Worm (Caenorhabditis elegans) whole organism, L4 larva: ENCODE data around the gene K10B2.4.

Experiments
- D1046.2 ChIP-seq: fragments of 200-800 bp; sonication (Bioruptor generic); IDR thresholded peaks from 2 replicates; pipeline ENCODE4 v1.3.6; 2022; ENCODE audit warnings: missing genetic modification characterization, missing compliant biosample characterization
- F26F4.8 ChIP-seq: fragments of 200-800 bp; sonication (Bioruptor generic); conservative IDR thresholded peaks from 2 replicates; pipeline ENCODE4 v1.3.6; 2022; ENCODE audit warnings: missing genetic modification characterization, missing compliant biosample characterization
- F44E2.7 ChIP-seq: fragments of 200-800 bp; sonication (Bioruptor generic); IDR thresholded peaks from 2 replicates; pipeline ENCODE4 v2.1.2; 2022; ENCODE audit warnings: missing genetic modification characterization, missing compliant biosample characterization
- R02D3.7 ChIP-seq: fragments of 150-350 bp; sonication (generic microtip); optimal IDR thresholded peaks from 3 replicates; lab custom pipeline; 2014; ENCODE audit warnings: missing biosample characterization, missing genetic modification characterization
- T20F7.1 ChIP-seq: fragments of 200-800 bp; sonication (Bioruptor generic); optimal IDR thresholded peaks from 2 replicates; lab custom pipeline; 2018; ENCODE audit warnings: mild to moderate bottlenecking, missing genetic modification characterization, missing compliant biosample characterization
- T26A8.4 ChIP-seq: fragments of 200-800 bp; sonication (Bioruptor generic); IDR thresholded peaks from 2 replicates; pipeline ENCODE4 v1.3.6; 2022; ENCODE audit warnings: missing genetic modification characterization, missing compliant biosample characterization
- Y105C5A.15 ChIP-seq: fragments of 200-800 bp; sonication (Bioruptor generic); IDR thresholded peaks from 2 replicates; pipeline ENCODE4 v1.3.6; 2022; ENCODE audit warnings: missing genetic modification characterization, missing compliant biosample characterization
- Y75B8A.6 ChIP-seq: fragments of 200-800 bp; sonication (Bioruptor generic); IDR thresholded peaks from 2 replicates; pipeline ENCODE4 v1.3.6; 2022; ENCODE audit warnings: missing genetic modification reagents, missing genetic modification characterization, missing compliant biosample characterization
- ZK337.2 ChIP-seq: fragments of 200-800 bp; sonication (Bioruptor generic); IDR thresholded peaks from 2 replicates; pipeline ENCODE4 v1.3.6; 2022; ENCODE audit warnings: missing genetic modification reagents, missing genetic modification characterization, missing compliant biosample characterization
- ama-1 ChIP-seq: fragments of 150-350 bp; optimal IDR thresholded peaks from 2 replicates; lab custom pipeline; 2014; ENCODE audit warnings: inconsistent platforms, mixed read lengths
- ceh-20 ChIP-seq: fragments of 200-800 bp; sonication (Bioruptor generic); IDR thresholded peaks from 2 replicates; pipeline ENCODE4 v1.3.6; 2022; ENCODE audit warnings: missing genetic modification reagents, missing genetic modification characterization, missing compliant biosample characterization
- ceh-82 ChIP-seq: sonication (generic microtip); optimal IDR thresholded peaks from 2 replicates; lab custom pipeline; 2017; ENCODE audit warnings: missing biosample characterization, missing genetic modification characterization
- cey-2 ChIP-seq: sonication (generic microtip); optimal IDR thresholded peaks from 3 replicates; lab custom pipeline; 2017; ENCODE audit warnings: missing genetic modification characterization, mild to moderate bottlenecking, missing compliant biosample characterization, antibody characterized with exemption, borderline replicate concordance; ENCODE audit not compliant: insufficient read depth
- daf-16 ChIP-seq, 3 experiments: sonication (generic microtip); optimal IDR thresholded peaks; 2 replicates each; lab custom pipeline; 2016 to 2017; ENCODE audit warnings: missing genetic modification characterization in 3 of 3, missing genetic modification reagents in 3 of 3, mild to moderate bottlenecking in 2 of 3, missing compliant biosample characterization in 2 of 3, missing biosample characterization in 1 of 3, moderate library complexity in 1 of 3
- daf-8 ChIP-seq: fragments of 200-800 bp; sonication (Bioruptor generic); IDR thresholded peaks from 2 replicates; pipeline ENCODE4 v1.3.6; 2022; ENCODE audit warnings: missing genetic modification characterization, missing compliant biosample characterization
- duxl-1 ChIP-seq: sonication (generic microtip); optimal IDR thresholded peaks from 2 replicates; lab custom pipeline; 2016; ENCODE audit warnings: mild to moderate bottlenecking, missing genetic modification characterization, moderate library complexity, missing compliant biosample characterization; ENCODE audit not compliant: poor library complexity
- dve-1 ChIP-seq: sonication (generic microtip); optimal IDR thresholded peaks from 2 replicates; lab custom pipeline; 2017; ENCODE audit warnings: antibody characterized with exemption, mild to moderate bottlenecking, missing genetic modification characterization, missing compliant biosample characterization; ENCODE audit not compliant: insufficient read depth
- egl-43 ChIP-seq: fragments of 200-800 bp; sonication (Bioruptor generic); IDR thresholded peaks from 2 replicates; pipeline ENCODE4 v1.3.6; 2022; ENCODE audit warnings: missing genetic modification reagents, missing genetic modification characterization, missing compliant biosample characterization
- gei-8 ChIP-seq: fragments of 200-800 bp; sonication (Bioruptor generic); optimal IDR thresholded peaks from 2 replicates; lab custom pipeline; 2018; ENCODE audit warnings: mild to moderate bottlenecking, missing genetic modification characterization, missing compliant biosample characterization
- hif-1 ChIP-seq, 2 experiments: sonication (generic microtip); optimal IDR thresholded peaks; 2 replicates each; lab custom pipeline; 2016 to 2017; ENCODE audit warnings: missing compliant biosample characterization in 2 of 2, missing genetic modification characterization in 2 of 2, missing genetic modification reagents in 2 of 2, missing genotype in 2 of 2, mild to moderate bottlenecking in 1 of 2
- hlh-11 ChIP-seq: fragments of 200-800 bp; sonication (Bioruptor generic); optimal IDR thresholded peaks from 2 replicates; lab custom pipeline; 2018; ENCODE audit warnings: mild to moderate bottlenecking, missing genetic modification characterization, missing compliant biosample characterization
- hlh-30 ChIP-seq: sonication (generic microtip); optimal IDR thresholded peaks from 2 replicates; lab custom pipeline; 2017; ENCODE audit warnings: antibody characterized with exemption, mild to moderate bottlenecking, missing genetic modification characterization, missing compliant biosample characterization; ENCODE audit not compliant: insufficient read depth
- hmg-1.1 ChIP-seq: fragments of 200-800 bp; sonication (Bioruptor generic); IDR thresholded peaks from 2 replicates; pipeline ENCODE4 v1.3.6; 2022; ENCODE audit warnings: missing genetic modification reagents, missing genetic modification characterization, missing compliant biosample characterization
- lin-13 ChIP-seq: fragments of 150-350 bp; optimal IDR thresholded peaks from 2 replicates; lab custom pipeline; 2014; ENCODE audit warnings: missing biosample characterization, missing genetic modification reagents, missing genetic modification characterization
- lin-15B ChIP-seq: fragments of 150-350 bp; sonication (generic microtip); optimal IDR thresholded peaks from 3 replicates; lab custom pipeline; 2014; ENCODE audit warnings: missing biosample characterization, missing genetic modification characterization
- lin-38 ChIP-seq: fragments of 200-800 bp; sonication (Bioruptor generic); IDR thresholded peaks from 2 replicates; pipeline ENCODE4 v1.3.6; 2022; ENCODE audit warnings: missing genetic modification reagents, missing genetic modification characterization, missing compliant biosample characterization
- lsy-2 ChIP-seq, 2 experiments: fragments of 150-350 bp in 1 of 2; sonication (generic microtip) in 1 of 2; optimal IDR thresholded peaks; 2 replicates each; lab custom pipeline; 2014 to 2017; ENCODE audit warnings: missing biosample characterization in 2 of 2, missing genetic modification characterization in 2 of 2
- madf-5 ChIP-seq, 2 experiments: fragments of 200-800 bp; sonication (Bioruptor generic); IDR thresholded peaks; 2 replicates each; pipeline ENCODE4 v1.3.6; 2022; ENCODE audit warnings: missing compliant biosample characterization in 2 of 2, missing genetic modification characterization in 2 of 2
- mdl-1 ChIP-seq, 2 experiments: fragments of 150-350 bp in 1 of 2; sonication (generic microtip) in 1 of 2; optimal IDR thresholded peaks; 2 replicates each; lab custom pipeline; 2014 to 2017; ENCODE audit warnings: missing biosample characterization in 2 of 2, missing genetic modification characterization in 2 of 2
- mdt-29 ChIP-seq: fragments of 200-800 bp; sonication (Bioruptor generic); IDR thresholded peaks from 2 replicates; pipeline ENCODE4 v1.3.6; 2022; ENCODE audit warnings: missing genetic modification reagents, missing genetic modification characterization, missing compliant biosample characterization
- mep-1 ChIP-seq: fragments of 150-350 bp; sonication (generic microtip); optimal IDR thresholded peaks from 3 replicates; lab custom pipeline; 2014; ENCODE audit warnings: missing biosample characterization, missing genetic modification characterization
- nhr-111 ChIP-seq: fragments of 200-800 bp; sonication (Bioruptor generic); optimal IDR thresholded peaks from 2 replicates; lab custom pipeline; 2018; ENCODE audit warnings: mild to moderate bottlenecking, missing genetic modification characterization, missing compliant biosample characterization
- nhr-237 ChIP-seq: sonication (generic microtip); optimal IDR thresholded peaks from 2 replicates; lab custom pipeline; 2017; ENCODE audit warnings: missing biosample characterization, missing genetic modification characterization
- nhr-28 ChIP-seq: fragments of 150-350 bp; optimal IDR thresholded peaks from 2 replicates; lab custom pipeline; 2014; ENCODE audit warnings: missing biosample characterization, missing genetic modification characterization
- nhr-76 ChIP-seq: fragments of 150-350 bp; optimal IDR thresholded peaks from 2 replicates; lab custom pipeline; 2014; ENCODE audit warnings: missing biosample characterization, missing genetic modification characterization
- nhr-77 ChIP-seq: fragments of 150-350 bp; optimal IDR thresholded peaks from 2 replicates; lab custom pipeline; 2014; ENCODE audit warnings: missing biosample characterization, missing genetic modification characterization
- pha-4 ChIP-seq, 2 experiments: fragments of 150-350 bp in 1 of 2; fragments of 200-800 bp in 1 of 2; sonication (Bioruptor generic) in 1 of 2; IDR thresholded peaks in 1 of 2; optimal IDR thresholded peaks in 1 of 2; 2 replicates each; pipeline versions ENCODE4 v1.3.6 to Lab custom; 2014 to 2022; ENCODE audit warnings: missing genetic modification characterization in 2 of 2, missing genetic modification reagents in 2 of 2, missing biosample characterization in 1 of 2, missing compliant biosample characterization in 1 of 2
- php-3 ChIP-seq: fragments of 200-800 bp; sonication (Bioruptor generic); IDR thresholded peaks from 2 replicates; pipeline ENCODE4 v1.3.6; 2022; ENCODE audit warnings: missing genetic modification reagents, missing genetic modification characterization, missing compliant biosample characterization
- rbr-2 ChIP-seq: sonication (generic microtip); optimal IDR thresholded peaks from 2 replicates; lab custom pipeline; 2016; ENCODE audit warnings: missing genotype, missing genetic modification characterization, missing compliant biosample characterization
- saeg-2 ChIP-seq: fragments of 200-800 bp; sonication (Bioruptor generic); IDR thresholded peaks from 2 replicates; pipeline ENCODE4 v1.3.6; 2022; ENCODE audit warnings: missing genetic modification reagents, missing genetic modification characterization, missing compliant biosample characterization
- snpc-1.2 ChIP-seq: fragments of 200-800 bp; sonication (Bioruptor generic); IDR thresholded peaks from 2 replicates; pipeline ENCODE4 v1.3.6; 2022; ENCODE audit warnings: missing genetic modification reagents, missing genetic modification characterization, missing compliant biosample characterization
- snpc-4 ChIP-seq: fragments of 150-350 bp; optimal IDR thresholded peaks from 2 replicates; lab custom pipeline; 2014; ENCODE audit warnings: missing biosample characterization, missing genetic modification characterization
- spr-1 ChIP-seq: sonication (generic microtip); optimal IDR thresholded peaks from 2 replicates; lab custom pipeline; 2016; ENCODE audit warnings: mild to moderate bottlenecking, missing genetic modification characterization, missing compliant biosample characterization
- spr-3 ChIP-seq: fragments of 200-800 bp; sonication (Bioruptor generic); optimal IDR thresholded peaks from 2 replicates; lab custom pipeline; 2018; ENCODE audit warnings: mild to moderate bottlenecking, missing genetic modification characterization, missing compliant biosample characterization
- tag-97 ChIP-seq: fragments of 200-800 bp; sonication (Bioruptor generic); IDR thresholded peaks from 2 replicates; pipeline ENCODE4 v1.3.6; 2022; ENCODE audit warnings: missing genetic modification characterization, missing compliant biosample characterization
- unc-39 ChIP-seq: sonication (generic microtip); optimal IDR thresholded peaks from 2 replicates; lab custom pipeline; 2017; ENCODE audit warnings: missing biosample characterization, missing genetic modification characterization
- zag-1 ChIP-seq: fragments of 150-350 bp; optimal IDR thresholded peaks from 2 replicates; lab custom pipeline; 2014; ENCODE audit warnings: missing biosample characterization, missing genetic modification characterization
- zfp-2 ChIP-seq: sonication (generic microtip); optimal IDR thresholded peaks from 2 replicates; lab custom pipeline; 2016; ENCODE audit warnings: mild to moderate bottlenecking, missing genetic modification characterization, missing compliant biosample characterization
- zfp-3 ChIP-seq: fragments of 200-800 bp; sonication (Bioruptor generic); conservative IDR thresholded peaks from 2 replicates; pipeline ENCODE4 v1.3.6; 2022; ENCODE audit warnings: missing genetic modification reagents, missing genetic modification characterization, missing compliant biosample characterization
- ztf-7 ChIP-seq: fragments of 150-350 bp; optimal IDR thresholded peaks from 2 replicates; lab custom pipeline; 2014; ENCODE audit warnings: missing biosample characterization, missing genetic modification characterization

The K10B2.4 gene

ce11 chrII:6360822-6361221 lies at the start of gene K10B2.4:
K10B2.4 (minus strand) TSS chrII:6360959.
- TF ChIP-seq hmg-1.1 (GFP tag; lab: Robert Waterston, UW) (peak; percentile 60), nhr-237 (tag; lab: Kevin White, UChicago) (no peak), rbr-2 (tag; lab: Kevin White, UChicago) (peak; percentile 48), D1046.2 (no peak), ama-1 (peak; percentile 27), tag-97 (GFP tag; lab: Robert Waterston, UW) (no peak), cey-2 (tag; lab: Kevin White, UChicago) (no peak), mdt-29 (no peak), nhr-77 (tag; lab: Kevin White, UChicago) (no peak), ceh-20 (GFP tag; lab: Robert Waterston, UW) (peak; percentile 46; the same call in 1 of the 2 replicates), hif-1 (tag; optimal IDR thresholded peaks at IDR 0.05; lab: Kevin White, UChicago) (peak in 1 of 2 experiments; percentile 8), F26F4.8 (GFP tag; lab: Robert Waterston, UW) (no peak), ceh-82 (tag; lab: Kevin White, UChicago) (no peak), ztf-7 (tag; lab: Kevin White, UChicago) (peak; percentile 20), zfp-2 (tag; lab: Kevin White, UChicago) (no peak), spr-3 (GFP tag; lab: Kevin White, UChicago) (peak; percentile 7), daf-16 (GFP tag; optimal IDR thresholded peaks at IDR 0.05; lab: Kevin White, UChicago) (no peak), daf-16 (tag; optimal IDR thresholded peaks at IDR 0.05; lab: Kevin White, UChicago) (peak; percentile 67), hlh-11 (tag; lab: Kevin White, UChicago) (peak; percentile 55), lin-13 (GFP tag; lab: Kevin White, UChicago) (peak; percentile 36), snpc-1.2 (no peak), saeg-2 (GFP tag; lab: Robert Waterston, UW) (no peak), lin-15B (no peak), lin-38 (peak; percentile 81), Y75B8A.6 (GFP tag; lab: Robert Waterston, UW) (no peak), gei-8 (GFP tag; lab: Kevin White, UChicago) (no peak), egl-43 (GFP tag; lab: Robert Waterston, UW) (no peak), mdl-1 (tag; optimal IDR thresholded peaks at IDR 0.05; lab: Kevin White, UChicago) (peak in 1 of 2 experiments; percentile 30), mep-1 (tag; lab: Kevin White, UChicago) (peak; percentile 87), snpc-4 (no peak), php-3 (GFP tag; lab: Robert Waterston, UW) (no peak), daf-8 (GFP tag; lab: Robert Waterston, UW) (no peak), nhr-111 (GFP tag; lab: Kevin White, UChicago) (no peak), ZK337.2 (GFP tag; lab: Robert Waterston, UW) (no peak), spr-1 (tag; lab: Kevin White, UChicago) (no peak), unc-39 (no peak), zfp-3 (GFP tag; lab: Robert Waterston, UW) (no peak), pha-4 (GFP tag; IDR thresholded peaks at IDR 0.05; lab: Robert Waterston, UW) (no peak), pha-4 (tag; optimal IDR thresholded peaks at IDR 0.05; lab: Kevin White, UChicago) (peak; percentile 39), T26A8.4 (GFP tag; lab: Robert Waterston, UW) (0 out of 2 replicates have a peak, but pooled peaks have one; percentile 26), lsy-2 (tag; optimal IDR thresholded peaks at IDR 0.05; lab: Kevin White, UChicago) (peak in 1 of 2 experiments; percentile 87), nhr-28 (tag; lab: Kevin White, UChicago) (peak; percentile 28), zag-1 (no peak), dve-1 (peak; percentile 35), madf-5 (GFP tag; IDR thresholded peaks at IDR 0.05; lab: Robert Waterston, UW) (no peak), hlh-30 (tag; lab: Kevin White, UChicago) (peak; percentile 53), F44E2.7 (no peak), duxl-1 (tag; lab: Kevin White, UChicago) (no peak), T20F7.1 (GFP tag; lab: Kevin White, UChicago) (peak; percentile 57), Y105C5A.15 (GFP tag; lab: Robert Waterston, UW) (no peak), nhr-76 (no peak), R02D3.7 (tag; lab: Kevin White, UChicago) (no peak)
